Fruit fly (Drosophila melanogaster) whole organism, embryonic: ENCODE measurements around the gene CheB38c.

Experiments
- Aef1 ChIP-seq: fragments of 200-800 bp; sonication (Bioruptor generic); IDR thresholded peaks from 3 replicates; pipeline ENCODE4 v1.3.6; 2022; ENCODE audit warnings: missing biosample characterization, missing genetic modification characterization
- Awh ChIP-seq: fragments of 200-800 bp; sonication (Bioruptor generic); IDR thresholded peaks from 2 replicates; pipeline ENCODE4, ENCODE4 v1.3.6; 2022; ENCODE audit warnings: missing biosample characterization, missing genetic modification characterization
- B-H2 ChIP-seq: fragments of 200-800 bp; sonication (Bioruptor generic); optimal IDR thresholded peaks from 2 replicates; lab custom pipeline; 2018; ENCODE audit warnings: missing biosample characterization, mild to moderate bottlenecking, missing genetic modification characterization
- CG10147 ChIP-seq: fragments of 200-800 bp; sonication (Bioruptor generic); optimal IDR thresholded peaks from 2 replicates; lab custom pipeline; 2019; ENCODE audit warnings: missing biosample characterization, mild to moderate bottlenecking, missing genetic modification characterization, moderate library complexity
- CG10543 ChIP-seq: fragments of 200-800 bp; sonication (Bioruptor generic); optimal IDR thresholded peaks from 3 replicates; lab custom pipeline; 2017; ENCODE audit warnings: missing biosample characterization, mild to moderate bottlenecking, missing genetic modification characterization, moderate library complexity
- CG12219 ChIP-seq: fragments of 200-800 bp; sonication (Bioruptor generic); optimal IDR thresholded peaks from 3 replicates; lab custom pipeline; 2018; ENCODE audit warnings: missing biosample characterization, mild to moderate bottlenecking, missing genetic modification characterization
- CG12769 ChIP-seq: fragments of 200-800 bp; sonication (Bioruptor generic); optimal IDR thresholded peaks from 2 replicates; lab custom pipeline; 2019; ENCODE audit warnings: missing biosample characterization, mild to moderate bottlenecking, missing genetic modification characterization, moderate library complexity
- CG13296 ChIP-seq: fragments of 200-800 bp; sonication (Bioruptor generic); optimal IDR thresholded peaks from 3 replicates; lab custom pipeline; 2018; ENCODE audit warnings: missing biosample characterization, mild to moderate bottlenecking, missing genetic modification characterization
- CG15514 ChIP-seq: fragments of 200-800 bp; sonication (Bioruptor generic); optimal IDR thresholded peaks from 3 replicates; lab custom pipeline; 2017; ENCODE audit warnings: missing biosample characterization, missing genetic modification characterization, mild to moderate bottlenecking, moderate library complexity, missing genetic modification reagents
- CG17385 ChIP-seq: fragments of 200-800 bp; sonication (Bioruptor generic); optimal IDR thresholded peaks from 3 replicates; lab custom pipeline; 2018; ENCODE audit warnings: missing biosample characterization, mild to moderate bottlenecking, missing genetic modification characterization
- CG17568 ChIP-seq: fragments of 200-800 bp; sonication (Bioruptor generic); optimal IDR thresholded peaks from 2 replicates; lab custom pipeline; 2018; ENCODE audit warnings: missing biosample characterization, mild to moderate bottlenecking, missing genetic modification characterization, moderate library complexity
- CG17802 ChIP-seq: fragments of 200-800 bp; sonication (Bioruptor generic); optimal IDR thresholded peaks from 2 replicates; lab custom pipeline; 2018; ENCODE audit warnings: missing biosample characterization, mild to moderate bottlenecking, missing genetic modification characterization, moderate library complexity
- CG18262 ChIP-seq: fragments of 200-800 bp; optimal IDR thresholded peaks from 3 replicates; lab custom pipeline; 2019; ENCODE audit warnings: missing biosample characterization, mild to moderate bottlenecking, missing genetic modification characterization, moderate library complexity
- CG2116 ChIP-seq: fragments of 200-800 bp; sonication (Bioruptor generic); optimal IDR thresholded peaks from 3 replicates; lab custom pipeline; 2018; ENCODE audit warnings: missing biosample characterization, mild to moderate bottlenecking, missing genetic modification characterization
- CG31441 ChIP-seq: fragments of 200-800 bp; sonication (Bioruptor generic); IDR thresholded peaks from 2 replicates; pipeline ENCODE4 v1.3.6; 2022; ENCODE audit warnings: missing biosample characterization, missing genetic modification characterization
- CG34376 ChIP-seq: fragments of 200-800 bp; sonication (Bioruptor generic); optimal IDR thresholded peaks from 2 replicates; lab custom pipeline; 2018; ENCODE audit warnings: missing biosample characterization, mild to moderate bottlenecking, missing genetic modification characterization
- CG6175 ChIP-seq: fragments of 200-800 bp; sonication (Bioruptor generic); IDR thresholded peaks from 3 replicates; pipeline ENCODE4 v1.3.6; 2022; ENCODE audit warnings: missing biosample characterization, missing genetic modification characterization
- CG6689 ChIP-seq: fragments of 200-800 bp; sonication (Bioruptor generic); IDR thresholded peaks from 2 replicates; pipeline ENCODE4 v1.3.6; 2022; ENCODE audit warnings: missing biosample characterization, missing genetic modification characterization
- CG6765 ChIP-seq: fragments of 200-800 bp; sonication (Bioruptor generic); optimal IDR thresholded peaks from 3 replicates; lab custom pipeline; 2017; ENCODE audit warnings: missing biosample characterization, mild to moderate bottlenecking, missing genetic modification characterization
- CG6854 ChIP-seq: fragments of 200-800 bp; sonication (Bioruptor generic); optimal IDR thresholded peaks from 3 replicates; lab custom pipeline; 2017; ENCODE audit warnings: missing biosample characterization, mild to moderate bottlenecking, missing genetic modification characterization
- CG7271 ChIP-seq: fragments of 200-800 bp; sonication (Bioruptor generic); optimal IDR thresholded peaks from 2 replicates; lab custom pipeline; 2018; ENCODE audit warnings: missing biosample characterization, mild to moderate bottlenecking, missing genetic modification characterization, moderate library complexity
- CG7928 ChIP-seq: fragments of 200-800 bp; sonication (Bioruptor generic); optimal IDR thresholded peaks from 2 replicates; lab custom pipeline; 2017; ENCODE audit warnings: missing biosample characterization, mild to moderate bottlenecking, missing genetic modification characterization
- CG7987 ChIP-seq: fragments of 200-800 bp; sonication (Bioruptor generic); optimal IDR thresholded peaks from 2 replicates; lab custom pipeline; 2018; ENCODE audit warnings: missing biosample characterization, mild to moderate bottlenecking, missing genetic modification characterization, moderate library complexity
- CG9727 ChIP-seq: fragments of 200-800 bp; sonication (Bioruptor generic); optimal IDR thresholded peaks from 3 replicates; lab custom pipeline; 2017; ENCODE audit warnings: missing biosample characterization, mild to moderate bottlenecking, missing genetic modification characterization
- Deaf1 ChIP-seq: fragments of 200-800 bp; optimal IDR thresholded peaks from 3 replicates; lab custom pipeline; 2019; ENCODE audit warnings: missing biosample characterization, mild to moderate bottlenecking, missing genetic modification characterization, moderate library complexity
- Dp ChIP-seq: fragments of 200-800 bp; sonication (Bioruptor generic); optimal IDR thresholded peaks from 2 replicates; lab custom pipeline; 2018; ENCODE audit warnings: missing biosample characterization, mild to moderate bottlenecking, missing genetic modification characterization, moderate library complexity
- Hmr ChIP-seq: fragments of 200-800 bp; sonication (Bioruptor generic); optimal IDR thresholded peaks from 3 replicates; lab custom pipeline; 2017; ENCODE audit warnings: mild to moderate bottlenecking, missing biosample characterization, missing genetic modification reagents, missing genetic modification characterization
- Hr39 ChIP-seq: fragments of >200 bp; optimal IDR thresholded peaks from 2 replicates; lab custom pipeline; 2017
- NK7.1 ChIP-seq: fragments of 200-800 bp; sonication (Bioruptor generic); optimal IDR thresholded peaks from 3 replicates; lab custom pipeline; 2016; ENCODE audit warnings: missing biosample characterization, missing genetic modification characterization
- PHDP ChIP-seq: fragments of 200-800 bp; sonication (Bioruptor generic); optimal IDR thresholded peaks from 3 replicates; lab custom pipeline; 2018; ENCODE audit warnings: missing biosample characterization, mild to moderate bottlenecking, missing genetic modification characterization, moderate library complexity
- Pdp1 ChIP-seq, 2 experiments: fragments of 200-800 bp; sonication (Bioruptor generic); optimal IDR thresholded peaks; 3 replicates each; lab custom pipeline; 2016; ENCODE audit warnings: missing biosample characterization in 2 of 2, missing genetic modification characterization in 2 of 2, mild to moderate bottlenecking in 1 of 2, moderate library complexity in 1 of 2
- Rx ChIP-seq: fragments of 200-800 bp; sonication (Bioruptor generic); IDR thresholded peaks from 2 replicates; pipeline ENCODE4 v1.3.6; 2022; ENCODE audit warnings: missing biosample characterization, missing genetic modification characterization
- Trl ChIP-seq, 3 experiments: fragments of >200 bp in 2 of 3; fragments of 200-800 bp in 1 of 3; sonication (Bioruptor generic) in 1 of 3; optimal IDR thresholded peaks; 2 replicates in 1 of 3; 3 replicates in 2 of 3; lab custom pipeline; 2016 to 2017; ENCODE audit warnings: missing biosample characterization in 1 of 3, missing genetic modification characterization in 1 of 3
- ash1 ChIP-seq: fragments of 200-800 bp; sonication (Bioruptor generic); optimal IDR thresholded peaks from 2 replicates; lab custom pipeline; 2018; ENCODE audit warnings: missing biosample characterization, mild to moderate bottlenecking, missing genetic modification characterization
- bbx ChIP-seq: fragments of 200-800 bp; sonication (Bioruptor generic); IDR thresholded peaks from 2 replicates; pipeline ENCODE4 v1.3.6; 2022; ENCODE audit warnings: missing biosample characterization, missing genetic modification characterization; ENCODE audit not compliant: partially characterized antibody
- caup ChIP-seq: fragments of 200-800 bp; sonication (Bioruptor generic); optimal IDR thresholded peaks from 3 replicates; lab custom pipeline; 2017; ENCODE audit warnings: missing biosample characterization, mild to moderate bottlenecking, missing genetic modification characterization, moderate library complexity; ENCODE audit not compliant: severe bottlenecking
- ci ChIP-seq: fragments of 200-800 bp; sonication (Bioruptor generic); IDR thresholded peaks from 3 replicates; pipeline ENCODE4 v1.3.6; 2022; ENCODE audit warnings: missing biosample characterization, missing genetic modification characterization
- dati ChIP-seq: fragments of 200-800 bp; sonication (Bioruptor generic); IDR thresholded peaks from 2 replicates; pipeline ENCODE4 v1.3.6; 2022; ENCODE audit warnings: missing biosample characterization, missing genetic modification characterization
- dysf ChIP-seq: fragments of 200-800 bp; sonication (Bioruptor generic); IDR thresholded peaks from 3 replicates; pipeline ENCODE4 v1.3.6; 2022; ENCODE audit warnings: missing biosample characterization, missing genetic modification characterization
- her ChIP-seq: fragments of 200-800 bp; sonication (Bioruptor generic); optimal IDR thresholded peaks from 2 replicates; lab custom pipeline; 2016; ENCODE audit warnings: missing biosample characterization, missing genetic modification characterization
- lab ChIP-seq: fragments of 200-800 bp; sonication (Bioruptor generic); optimal IDR thresholded peaks from 3 replicates; lab custom pipeline; 2017; ENCODE audit warnings: missing biosample characterization, missing genetic modification characterization, mild to moderate bottlenecking, moderate library complexity, missing genetic modification reagents
- luna ChIP-seq: fragments of 200-800 bp; sonication (Bioruptor generic); optimal IDR thresholded peaks from 2 replicates; lab custom pipeline; 2016; ENCODE audit warnings: missing biosample characterization, missing genetic modification characterization
- pita ChIP-seq: fragments of 200-800 bp; sonication (Bioruptor generic); optimal IDR thresholded peaks from 2 replicates; lab custom pipeline; 2017; ENCODE audit warnings: missing biosample characterization, mild to moderate bottlenecking, missing genetic modification characterization
- sisA ChIP-seq: fragments of 200-800 bp; sonication (Bioruptor generic); IDR thresholded peaks from 2 replicates; pipeline ENCODE4 v1.3.6; 2022; ENCODE audit warnings: missing biosample characterization, missing genetic modification characterization
- slou ChIP-seq: fragments of 200-800 bp; sonication (Bioruptor generic); optimal IDR thresholded peaks from 3 replicates; lab custom pipeline; 2016; ENCODE audit warnings: missing biosample characterization, missing genetic modification characterization
- sob ChIP-seq: fragments of 200-800 bp; sonication (Bioruptor generic); IDR thresholded peaks from 2 replicates; pipeline ENCODE4 v1.3.6; 2022; ENCODE audit warnings: missing biosample characterization, missing genetic modification characterization
- toy ChIP-seq: fragments of 200-800 bp; sonication (Bioruptor generic); IDR thresholded peaks from 2 replicates; pipeline ENCODE4 v1.3.6; 2022; ENCODE audit warnings: missing biosample characterization, missing genetic modification characterization
- unpg ChIP-seq: fragments of 200-800 bp; sonication (Bioruptor generic); optimal IDR thresholded peaks from 3 replicates; lab custom pipeline; 2018; ENCODE audit warnings: missing biosample characterization, mild to moderate bottlenecking, missing genetic modification characterization, moderate library complexity
- vvl ChIP-seq: fragments of 200-800 bp; sonication (Bioruptor generic); IDR thresholded peaks from 2 replicates; pipeline ENCODE4 v1.3.6; 2022; ENCODE audit warnings: missing biosample characterization, missing genetic modification characterization
- z ChIP-seq: fragments of 200-800 bp; sonication (Bioruptor generic); IDR thresholded peaks from 3 replicates; pipeline ENCODE4 v1.3.6; 2022; ENCODE audit warnings: missing biosample characterization, missing genetic modification characterization

The CheB38c gene

dm6 chr2L:20840462-20841038, 19.9 kb upstream of the CheB38c start, which contains the start of gene CG31676 (continued):
- TF ChIP-seq caup (GFP tag; lab: Kevin White, UChicago) (peak; percentile 56), ash1 (GFP tag; lab: Kevin White, UChicago) (no peak), CG17385 (peak; percentile 12), PHDP (tag; lab: Kevin White, UChicago) (peak; percentile 30), Dp (GFP tag; lab: Kevin White, UChicago) (no peak), Awh (GFP tag; lab: Robert Waterston, UW) (no peak), CG6765 (GFP tag; lab: Kevin White, UChicago) (peak; percentile 40), CG12219 (peak; percentile 34), CG17568 (GFP tag; lab: Kevin White, UChicago) (peak; percentile 33), ci (GFP tag; lab: Robert Waterston, UW) (peak; percentile 70), CG31441 (GFP tag; lab: Robert Waterston, UW) (0 out of 2 replicates have a peak, but pooled peaks have one; percentile 6), CG10147 (no peak), dati (GFP tag; lab: Robert Waterston, UW) (no peak), luna (peak; percentile 46), CG6175 (GFP tag; lab: Robert Waterston, UW) (0 out of 3 replicates have a peak, but pooled peaks have one; percentile 23), sob (no peak), CG13296 (GFP tag; lab: Kevin White, UChicago) (peak; percentile 48), Pdp1 (GFP tag; optimal IDR thresholded peaks at IDR 0.05; lab: Kevin White, UChicago) (no peak), dysf (GFP tag; lab: Robert Waterston, UW) (peak; percentile 29; the same call in 1 of the 3 replicates), CG6689 (GFP tag; lab: Robert Waterston, UW) (no peak), bbx (GFP tag; lab: Robert Waterston, UW) (no peak), CG18262 (tag; lab: Kevin White, UChicago) (no peak), Hmr (peak; percentile 53), Deaf1 (tag; lab: Kevin White, UChicago) (peak; percentile 41), CG34376 (peak; percentile 61), B-H2 (GFP tag; lab: Kevin White, UChicago) (peak; percentile 73), unpg (GFP tag; lab: Kevin White, UChicago) (no peak), pita (GFP tag; lab: Kevin White, UChicago) (no peak), CG7271 (tag; lab: Kevin White, UChicago) (no peak), CG17802 (tag; lab: Kevin White, UChicago) (no peak), Aef1 (GFP tag; lab: Robert Waterston, UW) (no peak), CG15514 (peak; percentile 48), NK7.1 (no peak), her (GFP tag; lab: Kevin White, UChicago) (peak; percentile 24), sisA (no peak), Hr39 (lab: Kevin White, UChicago) (no peak), slou (GFP tag; lab: Kevin White, UChicago) (no peak), CG7928 (GFP tag; lab: Kevin White, UChicago) (no peak), z (GFP tag; lab: Robert Waterston, UW) (peak; percentile 74), lab (peak; percentile 53), CG2116 (GFP tag; lab: Kevin White, UChicago) (no peak), CG12769 (peak; percentile 42), CG10543 (GFP tag; lab: Kevin White, UChicago) (peak; percentile 45), Rx (GFP tag; lab: Robert Waterston, UW) (no peak), vvl (GFP tag; lab: Robert Waterston, UW) (no peak), Trl (optimal IDR thresholded peaks at IDR 0.05; lab: Kevin White, UChicago) (peak; percentile 5 to 15), Trl (GFP tag; optimal IDR thresholded peaks at IDR 0.05; lab: Kevin White, UChicago) (no peak), toy (GFP tag; lab: Robert Waterston, UW) (no peak), CG6854 (GFP tag; lab: Kevin White, UChicago) (peak; percentile 45), CG7987 (peak; percentile 53), CG9727 (no peak)
